Fruit fly (Drosophila melanogaster): Measurements from ENCODE around the gene Ent2.

The Ent2 gene

DNA sequence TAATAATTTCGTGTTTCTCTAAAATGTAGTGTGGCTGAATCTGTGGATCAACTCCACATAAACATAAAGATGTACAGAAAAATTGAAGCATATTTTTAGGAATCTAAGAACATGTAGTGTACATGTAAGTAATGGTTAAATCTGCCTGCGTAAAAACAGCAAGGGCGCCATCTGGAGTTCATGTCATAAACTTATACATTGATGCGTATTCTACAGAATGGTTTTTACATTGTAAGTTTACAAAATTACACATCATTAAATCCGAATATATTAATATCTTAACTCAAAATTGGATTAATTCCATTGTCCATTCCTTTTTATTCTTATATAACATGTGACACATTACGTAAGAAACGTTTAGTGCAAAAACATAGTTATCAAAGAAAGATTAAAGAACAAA is 35.1 kb upstream of the Ent2 start (continued):
- TF ChIP-seq CG4424 (GFP tag; optimal IDR thresholded peaks at IDR 0.05) (no peak), gce (GFP tag; IDR thresholded peaks at IDR 0.05) (no peak), CG15696 (tag; optimal IDR thresholded peaks at IDR 0.05) (peak; percentile 31), Sin3A (optimal IDR thresholded peaks at IDR 0.05) (no peak), h (optimal IDR thresholded peaks at IDR 0.05) (no peak), CG42726 (GFP tag; IDR thresholded peaks at IDR 0.05; ENCODE audit: partially characterized antibody) (peak; percentile 82), gt (GFP tag; IDR thresholded peaks at IDR 0.05) (no peak), btn (GFP tag; optimal IDR thresholded peaks at IDR 0.05) (no peak), Nf-YC (tag; optimal IDR thresholded peaks at IDR 0.05) (peak; percentile 0), cas (GFP tag; IDR thresholded peaks at IDR 0.05) (0 out of 2 replicates have a peak, but pooled peaks have one; percentile 22), CG32772 (GFP tag; IDR thresholded peaks at IDR 0.05) (no peak), gsb-n (tag; optimal IDR thresholded peaks at IDR 0.05) (no peak), ash1 (GFP tag; optimal IDR thresholded peaks at IDR 0.05) (no peak), mam (GFP tag; optimal IDR thresholded peaks at IDR 0.05) (peak; percentile 12), HmgD (GFP tag; optimal IDR thresholded peaks at IDR 0.05) (no peak), CG15601 (tag; optimal IDR thresholded peaks at IDR 0.05) (peak; percentile 45), Lpt (GFP tag; optimal IDR thresholded peaks at IDR 0.05) (no peak), HLHmδ (GFP tag; optimal IDR thresholded peaks at IDR 0.05) (no peak), nom (GFP tag; optimal IDR thresholded peaks at IDR 0.05) (no peak), sob (GFP tag; IDR thresholded peaks at IDR 0.05) (no peak), CG13624 (GFP tag; optimal IDR thresholded peaks at IDR 0.05) (peak; percentile 21), PHDP (tag; optimal IDR thresholded peaks at IDR 0.05) (no peak), run (tag; optimal IDR thresholded peaks at IDR 0.05) (no peak), esg (GFP tag; conservative IDR thresholded peaks at IDR 0.05) (no peak), fru (optimal IDR thresholded peaks at IDR 0.05) (no peak), Dfd (GFP tag; optimal IDR thresholded peaks at IDR 0.05) (no peak), CG9215 (GFP tag; IDR thresholded peaks at IDR 0.05) (no peak), CG11560 (tag; IDR thresholded peaks at IDR 0.05) (no peak), Kr (GFP tag; optimal IDR thresholded peaks at IDR 0.05) (no peak), Atf3 (GFP tag; optimal IDR thresholded peaks at IDR 0.05) (no peak), ap (GFP tag; IDR thresholded peaks at IDR 0.05) (no peak), E2f1 (GFP tag; IDR thresholded peaks at IDR 0.05) (no peak), CG15073 (GFP tag; optimal IDR thresholded peaks at IDR 0.05) (no peak), luna (GFP tag; optimal IDR thresholded peaks at IDR 0.05) (no peak), Adf1 (GFP tag; IDR thresholded peaks at IDR 0.05) (no peak), Six4 (GFP tag; optimal IDR thresholded peaks at IDR 0.05) (no peak), pros (GFP tag; optimal IDR thresholded peaks at IDR 0.05) (no peak), trem (tag; optimal IDR thresholded peaks at IDR 0.05) (peak; percentile 39), CG31441 (GFP tag; IDR thresholded peaks at IDR 0.05) (no peak), CG43689 (GFP tag; IDR thresholded peaks at IDR 0.05) (no peak), D (optimal IDR thresholded peaks at IDR 0.05) (no peak), D (GFP tag; optimal IDR thresholded peaks at IDR 0.05) (no peak), CG8478 (optimal IDR thresholded peaks at IDR 0.05) (no peak), croc (GFP tag; conservative IDR thresholded peaks at IDR 0.05) (no peak), Hsf (GFP tag; optimal IDR thresholded peaks at IDR 0.05) (peak; percentile 17), vfl (GFP tag; optimal IDR thresholded peaks at IDR 0.05) (no peak), Camta (GFP tag; optimal IDR thresholded peaks at IDR 0.05) (no peak), CG6854 (GFP tag; optimal IDR thresholded peaks at IDR 0.05) (no peak), CG11456 (GFP tag; IDR thresholded peaks at IDR 0.05) (no peak), Jarid2 (GFP tag; optimal IDR thresholded peaks at IDR 0.05) (no peak), CG7372 (GFP tag; IDR thresholded peaks at IDR 0.05) (no peak), zen (tag; optimal IDR thresholded peaks at IDR 0.05) (peak; percentile 68), CG17359 (tag; optimal IDR thresholded peaks at IDR 0.05) (no peak), CG8924 (tag; optimal IDR thresholded peaks at IDR 0.05) (no peak), CG34224 (GFP tag; IDR thresholded peaks at IDR 0.05; ENCODE audit: partially characterized antibody) (no peak)

Data from whole organism, embryonic.